Fruit fly (Drosophila melanogaster) whole organism: ENCODE measurements around the gene MP1.

Experiments used
- Dll ChIP-seq: fragments of >200 bp; optimal IDR thresholded peaks from 2 replicates; lab custom pipeline; 2017
- EcR ChIP-seq, 2 experiments: fragments of >200 bp; optimal IDR thresholded peaks; 2 replicates each; lab custom pipeline; 2017; ENCODE audit warnings: missing biosample characterization in 2 of 2, missing genetic modification characterization in 2 of 2, missing genetic modification reagents in 2 of 2
- pan ChIP-seq: fragments of >200 bp; optimal IDR thresholded peaks from 2 replicates; lab custom pipeline; 2017
- psq ChIP-seq: fragments of >200 bp; optimal IDR thresholded peaks from 2 replicates; lab custom pipeline; 2017
- usp ChIP-seq: fragments of >200 bp; optimal IDR thresholded peaks from 2 replicates; lab custom pipeline; 2017; ENCODE audit warnings: missing biosample characterization, missing genetic modification characterization, mixed read lengths

DNA sequence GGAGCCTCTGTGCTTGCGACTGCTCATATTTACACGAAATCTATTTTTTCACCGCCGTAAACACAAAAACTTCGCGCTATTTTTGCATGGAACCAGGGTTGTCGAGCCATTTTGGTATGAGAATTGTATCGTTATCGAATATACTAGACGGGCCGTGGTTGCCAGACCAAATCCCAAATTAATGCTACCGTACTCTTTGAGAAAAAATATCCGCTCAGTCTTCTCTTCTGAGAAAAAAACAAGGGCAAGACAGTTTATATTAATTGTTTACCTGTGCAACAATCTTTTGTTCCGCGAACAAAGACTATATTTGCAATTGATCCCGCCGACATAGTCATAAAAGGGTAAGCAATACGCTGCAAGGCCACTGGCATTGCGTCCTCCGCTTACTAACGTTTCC lies 29.9 kb downstream of the MP1 start, which contains the start of the genes Skp2 and CG1103:
- TF ChIP-seq usp (GFP tag; lab: Kevin White, UChicago) (no peak), Dll (no peak), pan (no peak), psq (lab: Kevin White, UChicago) (no peak), EcR (GFP tag; optimal IDR thresholded peaks at IDR 0.05; lab: Kevin White, UChicago) (no peak)
